Fruit fly (Drosophila melanogaster) S2 (cell line): ENCODE data around the gene lft.

ENCODE experiments used
- CG8478 ChIP-seq: fragments of >200 bp; optimal IDR thresholded peaks from 2 replicates; lab custom pipeline; 2018
- CTCF ChIP-seq, 2 experiments: fragments of >200 bp; optimal IDR thresholded peaks; 2 replicates each; lab custom pipeline; 2018

dm6 chr2L:10356508-10356907, 7.8 kb upstream of the lft start, which contains the start of the genes CtsL4 and ClpP:
- TF ChIP-seq CG8478 (no peak), CTCF (optimal IDR thresholded peaks at IDR 0.05; lab: Kevin White, UChicago) (no peak)
